Fruit fly (Drosophila melanogaster): ENCODE measurements around the gene sgg.

Gene sgg

DNA sequence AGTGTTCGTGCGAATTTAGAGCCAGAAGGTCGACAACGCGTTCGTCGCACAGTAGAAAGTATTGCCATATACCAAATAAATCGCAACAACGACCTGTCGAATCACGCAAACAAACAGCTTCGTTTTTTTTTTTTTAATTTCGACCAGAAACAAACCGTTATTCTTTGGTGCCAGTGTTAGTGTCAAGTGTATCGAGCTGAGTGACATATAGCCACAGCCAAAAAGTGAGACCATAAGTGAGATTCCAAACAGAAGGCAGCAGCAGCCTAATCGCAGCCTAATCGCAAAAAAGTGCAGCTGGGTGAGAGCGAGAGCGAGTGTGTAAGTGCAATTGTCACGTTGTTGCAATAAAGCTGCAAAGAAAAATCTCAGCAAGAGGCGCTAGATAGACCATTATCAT, 51.8 kb downstream of the sgg start, which contains the start of gene per:
Gene per, plus strand, starts transcription at position 1 of the 400 bp plus-strand sequence.
- TF ChIP-seq EcR (GFP tag; optimal IDR thresholded peaks at IDR 0.05) (no peak), pan (optimal IDR thresholded peaks at IDR 0.05) (no peak), CG8478 (optimal IDR thresholded peaks at IDR 0.05) (no peak), usp (GFP tag; optimal IDR thresholded peaks at IDR 0.05) (no peak), psq (optimal IDR thresholded peaks at IDR 0.05) (no peak), Dll (optimal IDR thresholded peaks at IDR 0.05) (no peak)

DNA sequence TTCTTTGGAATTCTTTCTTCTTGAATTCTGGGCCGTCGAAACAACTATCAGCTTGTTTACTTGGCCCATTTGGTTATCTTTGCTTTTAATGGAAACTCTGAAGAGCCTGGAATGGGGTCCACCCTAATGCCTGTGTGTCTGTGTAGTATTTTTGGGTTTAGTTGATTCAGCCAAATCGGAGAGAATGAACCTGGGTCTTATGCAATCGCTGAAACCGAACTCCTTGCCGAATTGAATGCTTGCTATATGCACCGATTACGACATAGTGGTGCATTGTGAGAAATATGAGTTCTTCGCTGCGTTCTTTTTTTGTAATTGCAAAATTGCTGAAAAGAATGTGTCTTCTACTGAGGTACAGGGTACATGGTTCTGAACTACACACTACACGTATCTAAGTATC, 53.2 kb downstream of the sgg start:
- TF ChIP-seq CG8478 (optimal IDR thresholded peaks at IDR 0.05) (no peak), usp (GFP tag; optimal IDR thresholded peaks at IDR 0.05) (no peak), EcR (GFP tag; optimal IDR thresholded peaks at IDR 0.05) (no peak), psq (optimal IDR thresholded peaks at IDR 0.05) (no peak), pan (optimal IDR thresholded peaks at IDR 0.05) (no peak), Dll (optimal IDR thresholded peaks at IDR 0.05) (no peak)

DNA sequence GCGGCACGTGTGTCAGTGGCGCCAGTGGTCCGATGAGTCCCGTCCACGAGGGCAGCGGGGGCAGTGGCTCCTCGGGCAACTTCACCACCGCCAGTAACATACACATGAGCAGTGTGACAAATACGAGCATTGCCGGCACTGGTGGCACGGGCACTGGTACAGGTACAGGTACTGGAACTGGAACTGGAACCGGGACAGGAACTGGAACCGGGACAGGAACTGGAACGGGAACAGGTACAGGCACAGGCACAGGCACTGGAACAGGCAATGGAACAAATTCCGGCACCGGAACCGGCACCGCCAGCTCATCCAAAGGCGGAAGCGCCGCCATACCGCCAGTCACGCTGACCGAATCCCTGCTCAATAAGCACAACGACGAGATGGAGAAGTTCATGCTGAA, 56.6 kb downstream of the sgg start:
- TF ChIP-seq Dll (optimal IDR thresholded peaks at IDR 0.05) (no peak), EcR (GFP tag; optimal IDR thresholded peaks at IDR 0.05) (no peak), psq (optimal IDR thresholded peaks at IDR 0.05) (no peak), pan (optimal IDR thresholded peaks at IDR 0.05) (no peak), usp (GFP tag; optimal IDR thresholded peaks at IDR 0.05) (no peak), CG8478 (optimal IDR thresholded peaks at IDR 0.05) (no peak)

DNA sequence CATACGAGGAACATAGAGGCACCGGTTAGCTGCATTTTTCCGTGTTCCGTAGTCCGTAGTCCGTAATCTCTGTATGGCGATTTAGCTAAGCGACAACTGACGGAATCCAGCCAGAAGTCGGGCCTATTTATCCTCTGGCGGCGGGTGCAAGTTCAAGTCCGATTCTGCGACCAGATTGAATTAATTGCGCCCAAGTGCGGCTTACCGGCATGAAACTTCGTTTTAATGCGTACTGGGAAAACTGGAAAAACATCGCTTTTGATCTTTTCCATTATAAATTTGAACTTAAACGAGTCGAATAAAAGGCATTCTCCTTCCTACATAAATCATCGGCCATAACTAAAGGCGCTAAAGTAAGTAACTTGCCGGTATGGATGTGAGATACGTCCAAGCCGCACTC, 60.0 kb downstream of the sgg start, which contains the start of gene dyw:
Gene dyw, minus strand, starts transcription at position 101 of the 400 bp plus-strand sequence.
- TF ChIP-seq psq (optimal IDR thresholded peaks at IDR 0.05) (no peak), Dll (optimal IDR thresholded peaks at IDR 0.05) (no peak), EcR (GFP tag; optimal IDR thresholded peaks at IDR 0.05) (no peak), pan (optimal IDR thresholded peaks at IDR 0.05) (no peak), CG8478 (optimal IDR thresholded peaks at IDR 0.05) (no peak), usp (GFP tag; optimal IDR thresholded peaks at IDR 0.05) (no peak)

DNA sequence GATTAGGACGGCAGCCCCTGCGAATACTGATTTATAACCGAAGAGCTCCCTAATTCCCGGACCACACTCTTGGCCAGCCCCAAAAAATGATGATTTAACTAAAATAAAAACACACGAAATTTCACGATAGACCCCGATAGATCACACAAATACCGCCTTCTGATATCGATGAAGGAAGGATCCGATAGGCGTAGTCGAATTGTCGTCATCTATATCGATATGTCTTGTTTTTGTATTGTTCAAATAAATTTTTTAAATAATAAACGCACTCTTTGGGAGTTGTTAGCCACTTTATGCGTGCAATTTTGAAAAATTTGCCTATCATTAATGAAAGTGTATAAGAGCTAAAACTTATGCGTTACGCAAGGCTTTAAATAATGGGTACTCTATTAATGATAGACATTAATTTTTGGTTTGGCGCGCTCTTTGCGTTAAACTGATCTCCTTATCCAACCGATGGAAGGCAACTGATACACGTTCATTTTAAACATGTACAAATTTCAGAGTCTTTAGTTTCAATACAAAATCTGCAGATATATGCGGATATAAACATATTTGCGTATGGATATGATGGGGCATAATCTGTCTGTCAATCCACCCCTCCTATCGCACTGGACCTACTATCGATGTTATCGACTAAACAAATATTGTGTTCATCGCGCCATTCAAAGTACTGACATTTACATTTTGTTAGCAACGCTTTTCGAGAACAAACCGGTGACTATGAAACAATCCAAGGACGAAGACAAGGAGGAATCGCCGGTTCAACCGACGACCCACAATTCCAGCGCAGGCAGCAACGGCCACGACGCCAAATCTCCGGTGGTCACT, 64.5 kb downstream of the sgg start, which contains the start of the genes Spg7 and Lint-O:
Gene Spg7, minus strand, starts transcription at position 148 of the 831 bp plus-strand sequence.
Gene Lint-O, plus strand, starts transcription at position 638 of the 831 bp plus-strand sequence.
- TF ChIP-seq usp (GFP tag; optimal IDR thresholded peaks at IDR 0.05) (no peak), CG8478 (optimal IDR thresholded peaks at IDR 0.05) (no peak)

DNA sequence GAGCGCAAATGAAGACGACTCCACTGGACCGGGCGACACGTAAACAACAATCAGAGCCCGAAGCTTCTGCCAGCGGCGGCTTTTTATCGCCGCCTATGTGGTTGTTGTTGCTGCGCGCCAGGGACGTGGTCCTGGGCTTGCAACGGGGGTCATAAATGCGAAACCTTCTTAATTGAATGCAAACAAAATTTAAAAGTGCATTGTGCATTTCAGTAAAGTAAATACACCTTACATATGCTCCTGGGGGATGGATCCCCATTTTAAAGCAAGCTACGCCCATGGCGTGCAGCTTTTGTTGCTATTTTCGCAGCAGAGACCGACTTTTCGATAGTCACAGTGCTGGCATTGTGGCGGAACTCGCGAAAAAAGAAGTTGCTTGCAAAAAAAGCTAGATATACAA, 69.9 kb downstream of the sgg start, which contains the start of gene Ugalt:
Gene Ugalt, minus strand, starts transcription at position 160 of the 400 bp plus-strand sequence.
- TF ChIP-seq Dll (optimal IDR thresholded peaks at IDR 0.05): no peak
- TF ChIP-seq usp (GFP tag; optimal IDR thresholded peaks at IDR 0.05): no peak
- TF ChIP-seq psq (optimal IDR thresholded peaks at IDR 0.05): no peak
- TF ChIP-seq EcR (GFP tag; optimal IDR thresholded peaks at IDR 0.05): no peak
- TF ChIP-seq pan (optimal IDR thresholded peaks at IDR 0.05): no peak
- no peak for TF ChIP-seq CG8478 (optimal IDR thresholded peaks at IDR 0.05)

DNA sequence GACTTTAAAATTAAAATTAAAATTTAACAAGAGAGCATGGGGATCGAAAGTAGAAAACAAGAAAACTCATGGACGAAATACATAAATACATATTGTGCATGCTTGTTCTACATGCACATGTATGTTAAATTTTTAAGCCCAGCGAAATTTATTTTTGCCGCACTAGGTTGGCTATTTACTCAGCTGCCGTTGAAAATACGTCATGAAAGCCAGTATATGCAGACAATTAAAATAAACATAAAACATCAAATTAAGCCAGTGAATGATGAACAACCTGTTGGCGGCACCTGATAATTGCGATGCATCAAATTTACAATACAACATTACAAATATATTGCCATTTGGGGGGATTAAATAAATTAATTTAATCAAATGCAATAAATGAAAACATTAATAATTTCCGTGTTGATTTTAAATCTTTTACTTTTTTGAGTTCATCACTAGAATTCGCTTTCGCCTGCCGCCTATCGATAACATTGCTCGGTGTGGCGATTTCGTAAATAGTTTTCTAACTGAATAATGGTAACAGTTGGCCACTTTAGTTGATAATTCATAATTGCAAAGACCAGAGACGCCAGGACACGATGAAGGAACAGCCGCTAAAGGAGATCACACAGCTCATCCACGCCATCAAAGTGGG, 70.5 kb downstream of the sgg start, which contains the start of gene eIF2Bbeta:
Gene eIF2Bbeta, plus strand, starts transcription at position 438 of the 640 bp plus-strand sequence.
- TF ChIP-seq EcR (GFP tag; optimal IDR thresholded peaks at IDR 0.05) (no peak), pan (optimal IDR thresholded peaks at IDR 0.05) (no peak), psq (optimal IDR thresholded peaks at IDR 0.05) (no peak), CG8478 (optimal IDR thresholded peaks at IDR 0.05) (no peak), Dll (optimal IDR thresholded peaks at IDR 0.05) (no peak), usp (GFP tag; optimal IDR thresholded peaks at IDR 0.05) (no peak)

DNA sequence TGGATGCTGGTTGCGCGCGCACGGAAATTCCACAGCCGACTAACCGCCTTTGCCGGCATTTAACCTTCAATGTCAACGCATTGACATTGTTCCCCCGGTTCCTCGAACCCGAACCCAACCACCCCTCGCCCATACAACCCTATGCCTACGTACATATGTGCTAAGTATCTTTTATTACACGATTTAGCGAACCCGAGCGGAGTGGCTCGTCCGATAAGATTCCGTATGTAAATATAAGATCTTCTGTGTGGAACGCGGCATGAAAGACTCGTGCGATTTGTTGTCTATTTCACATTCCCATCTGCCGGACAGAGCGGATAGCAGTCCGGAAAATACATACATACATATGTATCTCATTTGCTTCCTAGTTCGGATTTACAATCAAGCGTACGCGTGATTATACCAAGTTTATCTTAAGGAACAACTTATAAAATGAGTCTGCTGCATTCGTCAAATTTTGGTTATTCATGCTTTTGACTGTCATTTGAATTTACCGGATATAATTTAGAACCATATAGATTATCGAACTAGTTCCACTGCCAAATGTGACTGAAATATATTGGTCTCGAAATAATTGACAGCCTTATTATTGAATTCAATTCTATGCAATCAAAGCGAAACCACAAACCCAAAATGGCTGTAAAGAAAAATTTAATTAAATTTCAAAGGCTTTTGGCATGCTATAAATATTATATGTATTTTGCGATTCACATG, 73.8 kb downstream of the sgg start, which contains the start of gene CG2680:
Gene CG2680, minus strand, starts transcription at position 51 of the 714 bp plus-strand sequence.
- no peak for TF ChIP-seq EcR (GFP tag; optimal IDR thresholded peaks at IDR 0.05)
- no peak for TF ChIP-seq pan (optimal IDR thresholded peaks at IDR 0.05)
- no peak for TF ChIP-seq CG8478 (optimal IDR thresholded peaks at IDR 0.05)
- no peak for TF ChIP-seq Dll (optimal IDR thresholded peaks at IDR 0.05)
- TF ChIP-seq psq (optimal IDR thresholded peaks at IDR 0.05): no peak
- no peak for TF ChIP-seq usp (GFP tag; optimal IDR thresholded peaks at IDR 0.05)

DNA sequence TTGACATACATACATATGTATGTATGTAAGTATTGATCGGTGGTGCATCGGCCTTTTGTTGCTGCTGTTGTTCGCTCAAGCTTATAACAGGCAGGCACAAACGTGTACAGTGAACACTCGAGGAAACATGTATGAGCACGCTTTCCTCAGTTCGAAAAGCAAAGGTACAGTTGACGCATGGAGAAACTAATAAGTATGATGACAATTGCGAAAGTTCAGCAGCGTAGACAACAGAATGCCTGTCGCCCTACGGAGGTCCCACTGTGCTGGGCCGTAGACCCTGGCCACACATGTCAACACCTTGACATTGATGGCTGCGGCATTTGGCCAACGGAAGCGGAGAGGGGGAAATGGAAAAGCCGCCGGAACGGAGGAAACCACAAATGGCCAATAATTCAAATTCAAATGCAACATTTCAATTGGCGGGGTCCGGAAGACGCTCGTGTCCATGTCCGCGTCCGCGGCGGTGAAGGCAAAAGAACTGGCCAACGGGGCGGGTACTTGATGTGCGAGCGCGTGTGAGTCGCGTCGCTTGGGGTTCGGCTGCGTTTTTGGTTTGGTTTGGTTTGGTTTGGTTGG, 74.5 kb downstream of the sgg start, which contains the start of gene CG2681:
Gene CG2681, plus strand, starts transcription at position 529 of the 579 bp plus-strand sequence.
- TF ChIP-seq psq (optimal IDR thresholded peaks at IDR 0.05): no peak
- no peak for TF ChIP-seq EcR (GFP tag; optimal IDR thresholded peaks at IDR 0.05)
- no peak for TF ChIP-seq CG8478 (optimal IDR thresholded peaks at IDR 0.05)
- no peak for TF ChIP-seq pan (optimal IDR thresholded peaks at IDR 0.05)
- TF ChIP-seq usp (GFP tag; optimal IDR thresholded peaks at IDR 0.05): no peak

DNA sequence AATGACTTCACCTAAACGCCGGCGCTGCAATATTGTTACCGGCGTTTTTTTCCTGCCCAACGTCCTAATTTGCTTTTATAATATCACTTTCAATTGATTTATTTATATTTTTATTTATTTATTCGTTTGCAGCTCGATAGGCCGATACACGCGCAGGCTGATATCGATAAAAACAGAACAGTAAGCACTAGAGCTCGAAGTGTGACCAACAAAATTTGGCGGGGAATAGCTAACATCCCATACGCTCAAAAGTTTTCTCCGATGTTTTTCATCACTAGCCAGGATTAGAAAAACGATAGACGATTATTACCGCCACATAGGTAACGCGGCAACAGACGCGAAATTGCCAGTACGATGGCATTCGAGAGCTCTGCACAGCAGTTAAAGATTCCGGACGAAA, 80.0 kb downstream of the sgg start, which contains the start of the genes CG2685 and CG2694:
Gene CG2685, minus strand, starts transcription at position 185 of the 400 bp plus-strand sequence.
Gene CG2694, plus strand, starts transcription at position 304 of the 400 bp plus-strand sequence.
- TF ChIP-seq usp (GFP tag; optimal IDR thresholded peaks at IDR 0.05): no peak
- no peak for TF ChIP-seq CG8478 (optimal IDR thresholded peaks at IDR 0.05)
- TF ChIP-seq EcR (GFP tag; optimal IDR thresholded peaks at IDR 0.05): no peak
- no peak for TF ChIP-seq psq (optimal IDR thresholded peaks at IDR 0.05)
- no peak for TF ChIP-seq Dll (optimal IDR thresholded peaks at IDR 0.05)
- no peak for TF ChIP-seq pan (optimal IDR thresholded peaks at IDR 0.05)

DNA sequence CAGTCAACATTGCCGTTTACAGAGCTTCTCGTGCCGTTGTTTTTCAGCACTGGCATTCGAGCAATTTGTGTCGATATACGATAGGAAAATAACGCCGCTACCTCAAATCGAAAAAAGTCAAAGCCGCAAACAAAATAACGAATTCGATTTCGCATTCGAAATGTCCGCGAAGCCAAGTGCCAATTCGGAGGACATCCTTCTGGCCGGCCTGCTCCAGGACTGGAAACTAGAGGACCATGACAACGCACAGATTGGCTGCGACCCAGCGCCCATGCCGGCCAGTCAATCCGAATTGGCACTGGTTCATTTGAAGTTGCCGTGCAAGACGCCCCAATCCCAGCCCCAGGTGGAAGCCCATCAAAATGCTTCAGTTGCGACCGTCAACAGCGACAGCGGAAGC, 81.0 kb downstream of the sgg start:
- no peak for TF ChIP-seq psq (optimal IDR thresholded peaks at IDR 0.05)

All from whole organism.